Worm (Caenorhabditis elegans) whole organism, late embryonic: ENCODE measurements around the gene C16A3.2.

Source experiments
- C38D4.7 ChIP-seq: fragments of 200-800 bp; sonication (Bioruptor generic); optimal IDR thresholded peaks from 2 replicates; lab custom pipeline; 2018; ENCODE audit warnings: mild to moderate bottlenecking, missing genetic modification characterization, moderate library complexity, missing compliant biosample characterization
- F13H6.1 ChIP-seq: sonication (generic microtip); optimal IDR thresholded peaks from 2 replicates; lab custom pipeline; 2016; ENCODE audit warnings: missing genetic modification characterization, missing compliant biosample characterization
- K09A11.1 ChIP-seq: sonication (generic microtip); optimal IDR thresholded peaks from 2 replicates; lab custom pipeline; 2017; ENCODE audit warnings: antibody characterized with exemption, mild to moderate bottlenecking, missing genetic modification characterization, missing compliant biosample characterization; ENCODE audit not compliant: insufficient read depth
- T23F11.4 ChIP-seq: fragments of 200-800 bp; sonication (Bioruptor generic); optimal IDR thresholded peaks from 2 replicates; lab custom pipeline; 2018; ENCODE audit warnings: mild to moderate bottlenecking, missing genetic modification characterization, missing compliant biosample characterization
- ahr-1 ChIP-seq: sonication (generic microtip); optimal IDR thresholded peaks from 2 replicates; lab custom pipeline; 2016; ENCODE audit warnings: missing genetic modification characterization, missing compliant biosample characterization
- ceh-2 ChIP-seq: sonication (generic microtip); optimal IDR thresholded peaks from 2 replicates; lab custom pipeline; 2016; ENCODE audit warnings: missing genotype, missing genetic modification characterization, missing compliant biosample characterization
- ceh-22 ChIP-seq: sonication (generic microtip); optimal IDR thresholded peaks from 2 replicates; lab custom pipeline; 2017; ENCODE audit warnings: missing biosample characterization, missing genetic modification characterization
- ceh-24 ChIP-seq: sonication (generic microtip); optimal IDR thresholded peaks from 2 replicates; lab custom pipeline; 2016; ENCODE audit warnings: mild to moderate bottlenecking, missing genetic modification characterization, missing compliant biosample characterization
- ceh-30 ChIP-seq: fragments of 150-350 bp; optimal IDR thresholded peaks from 2 replicates; lab custom pipeline; 2014; ENCODE audit warnings: missing biosample characterization, missing genetic modification characterization
- ceh-45 ChIP-seq: fragments of 200-800 bp; sonication (Bioruptor generic); IDR thresholded peaks from 2 replicates; pipeline ENCODE4 v1.3.6; 2022; ENCODE audit warnings: missing genetic modification reagents, missing genetic modification characterization, missing compliant biosample characterization
- ceh-9 ChIP-seq: sonication (generic microtip); optimal IDR thresholded peaks from 2 replicates; lab custom pipeline; 2016; ENCODE audit warnings: mild to moderate bottlenecking, missing genetic modification characterization, inconsistent platforms, missing compliant biosample characterization
- che-1 ChIP-seq: sonication (generic microtip); optimal IDR thresholded peaks from 2 replicates; lab custom pipeline; 2016; ENCODE audit warnings: mild to moderate bottlenecking, missing genetic modification characterization, missing compliant biosample characterization
- dmd-4 ChIP-seq: sonication (generic microtip); optimal IDR thresholded peaks from 2 replicates; lab custom pipeline; 2016; ENCODE audit warnings: borderline replicate concordance, missing genetic modification characterization, missing compliant biosample characterization
- dve-1 ChIP-seq: sonication (generic microtip); optimal IDR thresholded peaks from 2 replicates; lab custom pipeline; 2017; ENCODE audit warnings: antibody characterized with exemption, mild to moderate bottlenecking, missing genetic modification characterization, missing compliant biosample characterization
- elt-2 ChIP-seq: sonication (generic microtip); optimal IDR thresholded peaks from 2 replicates; lab custom pipeline; 2016; ENCODE audit warnings: missing genetic modification reagents, missing genetic modification characterization, missing compliant biosample characterization
- elt-4 ChIP-seq: sonication (generic microtip); optimal IDR thresholded peaks from 2 replicates; lab custom pipeline; 2016; ENCODE audit warnings: missing genetic modification characterization, missing compliant biosample characterization
- eyg-1 ChIP-seq: sonication (generic microtip); optimal IDR thresholded peaks from 2 replicates; lab custom pipeline; 2016; ENCODE audit warnings: missing genotype, missing genetic modification characterization, missing compliant biosample characterization
- fax-1 ChIP-seq: sonication (generic microtip); optimal IDR thresholded peaks from 2 replicates; lab custom pipeline; 2016; ENCODE audit warnings: missing genotype, missing genetic modification characterization, missing compliant biosample characterization
- fkh-10 ChIP-seq: fragments of 150-350 bp; optimal IDR thresholded peaks from 2 replicates; lab custom pipeline; 2014; ENCODE audit warnings: missing biosample characterization, missing genetic modification reagents, missing genetic modification characterization
- fkh-6 ChIP-seq: sonication (generic microtip); optimal IDR thresholded peaks from 2 replicates; lab custom pipeline; 2016; ENCODE audit warnings: missing genetic modification characterization, missing compliant biosample characterization
- hlh-15 ChIP-seq: sonication (generic microtip); optimal IDR thresholded peaks from 2 replicates; lab custom pipeline; 2016; ENCODE audit warnings: missing genetic modification characterization, missing compliant biosample characterization
- hlh-30 ChIP-seq: sonication (generic microtip); optimal IDR thresholded peaks from 2 replicates; lab custom pipeline; 2017; ENCODE audit warnings: antibody characterized with exemption, missing genetic modification characterization, missing compliant biosample characterization; ENCODE audit not compliant: insufficient read depth
- hlh-6 ChIP-seq: sonication (generic microtip); optimal IDR thresholded peaks from 2 replicates; lab custom pipeline; 2016; ENCODE audit warnings: missing genotype, missing genetic modification characterization, missing compliant biosample characterization
- hlh-8 ChIP-seq: sonication (generic microtip); optimal IDR thresholded peaks from 2 replicates; lab custom pipeline; 2016; ENCODE audit warnings: missing genotype, missing genetic modification characterization, missing compliant biosample characterization
- lim-6 ChIP-seq: sonication (generic microtip); optimal IDR thresholded peaks from 2 replicates; lab custom pipeline; 2016; ENCODE audit warnings: missing genetic modification characterization, missing compliant biosample characterization
- lin-11 ChIP-seq: fragments of 200-800 bp; sonication (Bioruptor generic); optimal IDR thresholded peaks from 2 replicates; lab custom pipeline; 2018; ENCODE audit warnings: mild to moderate bottlenecking, missing genetic modification characterization, missing compliant biosample characterization
- nfya-1 ChIP-seq: sonication (generic microtip); optimal IDR thresholded peaks from 2 replicates; lab custom pipeline; 2017; ENCODE audit warnings: missing genetic modification characterization, mild to moderate bottlenecking, missing compliant biosample characterization, antibody characterized with exemption, moderate library complexity
- npax-4 ChIP-seq: sonication (generic microtip); optimal IDR thresholded peaks from 2 replicates; lab custom pipeline; 2016; ENCODE audit warnings: missing genetic modification characterization, missing compliant biosample characterization
- odd-2 ChIP-seq: sonication (generic microtip); optimal IDR thresholded peaks from 2 replicates; lab custom pipeline; 2017; ENCODE audit warnings: antibody characterized with exemption, mild to moderate bottlenecking, missing genetic modification characterization, missing compliant biosample characterization
- pag-3 ChIP-seq: sonication (generic microtip); optimal IDR thresholded peaks from 2 replicates; lab custom pipeline; 2016; ENCODE audit warnings: missing compliant biosample characterization, missing genetic modification characterization, borderline replicate concordance
- pax-1 ChIP-seq: fragments of 150-350 bp; optimal IDR thresholded peaks from 2 replicates; lab custom pipeline; 2014; ENCODE audit warnings: missing biosample characterization, missing genetic modification characterization
- pha-2 ChIP-seq: sonication (generic microtip); optimal IDR thresholded peaks from 2 replicates; lab custom pipeline; 2017; ENCODE audit warnings: mild to moderate bottlenecking, missing genetic modification characterization, missing compliant biosample characterization
- pqm-1 ChIP-seq: sonication (generic microtip); optimal IDR thresholded peaks from 2 replicates; lab custom pipeline; 2016; ENCODE audit warnings: missing genetic modification characterization, missing compliant biosample characterization
- sdc-2 ChIP-seq: sonication (generic microtip); optimal IDR thresholded peaks from 2 replicates; lab custom pipeline; 2016; ENCODE audit warnings: missing genotype, missing genetic modification characterization, missing compliant biosample characterization
- sox-2 ChIP-seq: fragments of 200-800 bp; sonication (Bioruptor generic); IDR thresholded peaks from 2 replicates; pipeline ENCODE4 v1.3.6; 2022; ENCODE audit warnings: missing genetic modification reagents, missing genetic modification characterization, missing compliant biosample characterization
- syd-9 ChIP-seq: sonication (generic microtip); optimal IDR thresholded peaks from 2 replicates; lab custom pipeline; 2016; ENCODE audit warnings: mild to moderate bottlenecking, missing genetic modification characterization, moderate library complexity, missing compliant biosample characterization
- tbx-2 ChIP-seq: sonication (generic microtip); optimal IDR thresholded peaks from 2 replicates; lab custom pipeline; 2016; ENCODE audit warnings: missing genetic modification characterization, missing compliant biosample characterization
- ttx-3 ChIP-seq: sonication (generic microtip); optimal IDR thresholded peaks from 2 replicates; lab custom pipeline; 2016; ENCODE audit warnings: missing genetic modification reagents, missing genetic modification characterization, missing compliant biosample characterization
- unc-55 ChIP-seq: sonication (generic microtip); optimal IDR thresholded peaks from 2 replicates; lab custom pipeline; 2017; ENCODE audit warnings: missing biosample characterization, missing genetic modification reagents, missing genetic modification characterization
- unc-86 ChIP-seq: sonication (generic microtip); optimal IDR thresholded peaks from 2 replicates; lab custom pipeline; 2016; ENCODE audit warnings: missing genetic modification characterization, missing compliant biosample characterization
- zip-5 ChIP-seq: sonication (generic microtip); optimal IDR thresholded peaks from 2 replicates; lab custom pipeline; 2016; ENCODE audit warnings: missing genetic modification characterization, missing compliant biosample characterization
- ztf-16 ChIP-seq: sonication (generic microtip); optimal IDR thresholded peaks from 2 replicates; lab custom pipeline; 2017; ENCODE audit warnings: missing genetic modification characterization, missing compliant biosample characterization

Gene C16A3.2

ce11 chrIII:6389533-6389932 is at the start of gene C16A3.2:
Gene C16A3.2, plus strand, starts transcription at chrIII:6389833.
- TF ChIP-seq odd-2 (tag; lab: Kevin White, UChicago) (no peak), ceh-24 (tag; lab: Kevin White, UChicago) (no peak)

ce11 chrIII:6339919-6340434 is 49.7 kb upstream of the C16A3.2 start, which contains the start of gene let-767:
Gene let-767, minus strand, starts transcription at chrIII:6339969.
- TF ChIP-seq hlh-8 (tag; lab: Kevin White, UChicago), result no peak
- no peak for TF ChIP-seq unc-86 (tag; lab: Kevin White, UChicago)
- TF ChIP-seq ceh-9 (tag; lab: Kevin White, UChicago), result no peak
- no peak for TF ChIP-seq elt-4 (tag; lab: Kevin White, UChicago)
- TF ChIP-seq hlh-15, result no peak
- peak; percentile 23 for TF ChIP-seq elt-2 (tag; lab: Kevin White, UChicago)

- no peak for TF ChIP-seq fax-1 (tag; lab: Kevin White, UChicago)
- TF ChIP-seq tbx-2, result peak; percentile 1
- TF ChIP-seq elt-2 (tag; lab: Kevin White, UChicago), result peak; percentile 13
- peak; percentile 70 for TF ChIP-seq hlh-30
- no peak for TF ChIP-seq unc-55 (GFP tag; lab: Kevin White, UChicago)
- TF ChIP-seq nfya-1 (tag; lab: Kevin White, UChicago), result peak; percentile 50
Observed at ce11 chrIII:6341878-6342453, 47.7 kb upstream of the C16A3.2 start, which contains the start of gene rpn-13. Gene rpn-13, minus strand, starts transcription at chrIII:6341928.

- TF ChIP-seq zip-5 (tag; lab: Kevin White, UChicago) (no peak), ceh-22 (tag; lab: Kevin White, UChicago) (no peak), T23F11.4 (GFP tag; lab: Kevin White, UChicago) (no peak), syd-9 (no peak), odd-2 (tag; lab: Kevin White, UChicago) (no peak), hlh-15 (no peak)
- TF ChIP-seq, all 69 proteins: peak for 0
Observed at ce11 chrIII:6343229-6343628, 46.4 kb upstream of the C16A3.2 start, which contains the start of gene C56G2.9. Gene C56G2.9, minus strand, starts transcription at chrIII:6343329.

DNA sequence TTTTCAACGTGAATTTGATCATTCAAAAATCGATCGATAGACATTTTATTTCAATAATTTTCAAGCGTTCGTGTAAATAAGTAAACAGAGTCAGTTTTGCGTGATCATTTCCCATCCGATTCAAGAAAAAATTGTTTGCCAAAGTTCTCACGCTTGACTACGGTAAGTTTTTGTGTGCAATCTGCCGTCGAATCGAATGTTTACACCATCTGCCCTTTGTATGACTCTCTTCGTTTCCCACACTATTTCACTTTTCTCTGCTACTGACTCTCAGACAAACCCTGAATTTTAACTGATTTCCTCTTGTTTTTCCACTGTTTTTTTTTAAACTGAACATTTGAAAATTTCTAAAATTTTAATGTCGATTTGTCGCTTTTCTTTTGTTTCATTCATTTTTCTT is 44.9 kb upstream of the C16A3.2 start:
- TF ChIP-seq sdc-2 (tag; lab: Kevin White, UChicago), result no peak
- TF ChIP-seq ceh-45, result no peak
- peak; percentile 30 for TF ChIP-seq ceh-30 (tag; lab: Kevin White, UChicago)
- no peak for TF ChIP-seq npax-4 (tag; lab: Kevin White, UChicago)
- no peak for TF ChIP-seq elt-4 (tag; lab: Kevin White, UChicago)
- TF ChIP-seq lin-11, result no peak
- peak; percentile 73 for TF ChIP-seq pax-1 (tag; lab: Kevin White, UChicago)
- no peak for TF ChIP-seq pha-2 (tag; lab: Kevin White, UChicago)
- TF ChIP-seq eyg-1 (tag; lab: Kevin White, UChicago), result no peak
- TF ChIP-seq che-1 (tag; lab: Kevin White, UChicago), result no peak
- TF ChIP-seq hlh-15, result no peak
- TF ChIP-seq pag-3, result no peak
- no peak for TF ChIP-seq dmd-4 (tag; lab: Kevin White, UChicago)
- peak; percentile 70 for TF ChIP-seq dve-1 (tag; lab: Kevin White, UChicago)
- TF ChIP-seq C38D4.7 (GFP tag; lab: Kevin White, UChicago), result no peak
- no peak for TF ChIP-seq ttx-3 (tag; lab: Kevin White, UChicago)
- no peak for TF ChIP-seq sox-2 (GFP tag; lab: Robert Waterston, UW)
- TF ChIP-seq hlh-8 (tag; lab: Kevin White, UChicago), result no peak
- no peak for TF ChIP-seq ahr-1 (tag; lab: Kevin White, UChicago)
- TF ChIP-seq fkh-6 (tag; lab: Kevin White, UChicago), result no peak
- no peak for TF ChIP-seq ceh-22 (tag; lab: Kevin White, UChicago)
- no peak for TF ChIP-seq hlh-6 (tag; lab: Kevin White, UChicago)
- TF ChIP-seq ceh-24 (tag; lab: Kevin White, UChicago), result no peak
- no peak for TF ChIP-seq ztf-16 (tag; lab: Kevin White, UChicago)
- TF ChIP-seq zip-5 (tag; lab: Kevin White, UChicago), result no peak
- peak; percentile 33 for TF ChIP-seq fkh-10 (GFP tag; lab: Kevin White, UChicago)
- no peak for TF ChIP-seq pqm-1 (tag; lab: Kevin White, UChicago)
- no peak for TF ChIP-seq ceh-9 (tag; lab: Kevin White, UChicago)
- TF ChIP-seq F13H6.1 (tag; lab: Kevin White, UChicago), result peak; percentile 38
- TF ChIP-seq nfya-1 (tag; lab: Kevin White, UChicago), result peak; percentile 81
- TF ChIP-seq fax-1 (tag; lab: Kevin White, UChicago), result no peak
- TF ChIP-seq lim-6, result no peak
- peak; percentile 25 for TF ChIP-seq K09A11.1 (tag; lab: Kevin White, UChicago)
- no peak for TF ChIP-seq ceh-2 (tag; lab: Kevin White, UChicago)
